Fruit fly (Drosophila melanogaster) whole organism, prepupa: ENCODE measurements around the gene CG2608.
A peak's percentile ranks its signal among the peaks of the same experiment; 100 is the strongest.

Source experiments
- Blimp-1 ChIP-seq: fragments of 200-800 bp; sonication (Bioruptor generic); optimal IDR thresholded peaks from 3 replicates; lab custom pipeline; 2017; ENCODE audit warnings: missing biosample characterization, missing genetic modification characterization, mild to moderate bottlenecking, moderate library complexity, missing genetic modification reagents
- CG10669 ChIP-seq: fragments of 200-800 bp; sonication (Bioruptor generic); optimal IDR thresholded peaks from 3 replicates; lab custom pipeline; 2018; ENCODE audit warnings: missing biosample characterization, mild to moderate bottlenecking, missing genetic modification characterization, moderate library complexity
- CG11294 ChIP-seq: fragments of 200-800 bp; sonication (Bioruptor generic); IDR thresholded peaks from 2 replicates; pipeline ENCODE4 v1.3.6; 2022; ENCODE audit warnings: missing biosample characterization, missing genetic modification characterization
- CG11762 ChIP-seq: fragments of 200-800 bp; sonication (Bioruptor generic); optimal IDR thresholded peaks from 3 replicates; lab custom pipeline; 2016; ENCODE audit warnings: missing biosample characterization, missing genetic modification characterization; ENCODE audit not compliant: insufficient read depth
- CG11902 ChIP-seq: fragments of 200-800 bp; sonication (Bioruptor generic); optimal IDR thresholded peaks from 3 replicates; lab custom pipeline; 2016; ENCODE audit warnings: missing biosample characterization, missing genetic modification characterization
- CG15336 ChIP-seq: fragments of 200-800 bp; sonication (Bioruptor generic); IDR thresholded peaks from 2 replicates; pipeline ENCODE4 v1.3.6; 2022; ENCODE audit warnings: missing biosample characterization, missing genetic modification characterization
- CG16779 ChIP-seq: fragments of 200-800 bp; sonication (Bioruptor generic); optimal IDR thresholded peaks from 3 replicates; lab custom pipeline; 2017; ENCODE audit warnings: missing biosample characterization, mild to moderate bottlenecking, missing genetic modification characterization
- CG3032 ChIP-seq: fragments of 200-800 bp; optimal IDR thresholded peaks from 2 replicates; lab custom pipeline; 2019; ENCODE audit warnings: missing biosample characterization, mild to moderate bottlenecking, missing genetic modification characterization, moderate library complexity
- CG31627 ChIP-seq: fragments of 200-800 bp; sonication (Bioruptor generic); optimal IDR thresholded peaks from 3 replicates; lab custom pipeline; 2016; ENCODE audit warnings: missing biosample characterization, missing genetic modification characterization
- CG32006 ChIP-seq: fragments of 200-800 bp; sonication (Bioruptor generic); optimal IDR thresholded peaks from 3 replicates; lab custom pipeline; 2017; ENCODE audit warnings: missing biosample characterization, mild to moderate bottlenecking, missing genetic modification characterization
- CG34406 ChIP-seq: fragments of 200-800 bp; sonication (Bioruptor generic); optimal IDR thresholded peaks from 3 replicates; lab custom pipeline; 2016; ENCODE audit warnings: missing biosample characterization, missing genetic modification characterization
- CG3919 ChIP-seq: fragments of 200-800 bp; sonication (Bioruptor generic); optimal IDR thresholded peaks from 3 replicates; lab custom pipeline; 2016; ENCODE audit warnings: missing biosample characterization, missing genetic modification characterization
- CG4318 ChIP-seq: fragments of 200-800 bp; sonication (Bioruptor generic); optimal IDR thresholded peaks from 3 replicates; lab custom pipeline; 2017; ENCODE audit warnings: missing biosample characterization, mild to moderate bottlenecking, missing genetic modification characterization
- CG6163 ChIP-seq: fragments of 200-800 bp; sonication (Bioruptor generic); IDR thresholded peaks from 3 replicates; pipeline ENCODE4 v1.3.6; 2022; ENCODE audit warnings: missing biosample characterization, missing genetic modification characterization
- CG6276 ChIP-seq: fragments of 200-800 bp; sonication (Bioruptor generic); optimal IDR thresholded peaks from 2 replicates; lab custom pipeline; 2017; ENCODE audit warnings: missing biosample characterization, mild to moderate bottlenecking, missing genetic modification characterization
- CG6792 ChIP-seq: fragments of 200-800 bp; sonication (Bioruptor generic); optimal IDR thresholded peaks from 3 replicates; lab custom pipeline; 2016; ENCODE audit warnings: missing biosample characterization, missing genetic modification characterization
- CG6808 ChIP-seq: fragments of 200-800 bp; sonication (Bioruptor generic); optimal IDR thresholded peaks from 3 replicates; lab custom pipeline; 2017; ENCODE audit warnings: missing biosample characterization, missing genetic modification characterization, mild to moderate bottlenecking, moderate library complexity, missing genetic modification reagents
- CG6854 ChIP-seq: fragments of 200-800 bp; sonication (Bioruptor generic); optimal IDR thresholded peaks from 2 replicates; lab custom pipeline; 2017; ENCODE audit warnings: missing biosample characterization, mild to moderate bottlenecking, missing genetic modification characterization
- CG7368 ChIP-seq: fragments of 200-800 bp; sonication (Bioruptor generic); optimal IDR thresholded peaks from 3 replicates; lab custom pipeline; 2016; ENCODE audit warnings: missing biosample characterization, missing genetic modification characterization
- CG8119 ChIP-seq: fragments of 200-800 bp; sonication (Bioruptor generic); IDR thresholded peaks from 3 replicates; pipeline ENCODE4 v1.3.6; 2022; ENCODE audit warnings: missing biosample characterization, missing genetic modification characterization
- CG8632 ChIP-seq: fragments of 200-800 bp; sonication (Bioruptor generic); optimal IDR thresholded peaks from 3 replicates; lab custom pipeline; 2016; ENCODE audit warnings: missing biosample characterization, missing genetic modification characterization
- Eip75B ChIP-seq: fragments of 200-800 bp; sonication (Bioruptor generic); optimal IDR thresholded peaks from 3 replicates; lab custom pipeline; 2016; ENCODE audit warnings: missing biosample characterization, missing genetic modification characterization
- Eip78C ChIP-seq: fragments of 200-800 bp; sonication (Bioruptor generic); peaks from one replicate; lab custom pipeline; 2016; ENCODE audit warnings: missing biosample characterization, missing genetic modification characterization
- Eip93F ChIP-seq: fragments of 200-800 bp; sonication (Bioruptor generic); optimal IDR thresholded peaks from 2 replicates; lab custom pipeline; 2016; ENCODE audit warnings: missing biosample characterization, mild to moderate bottlenecking, missing genetic modification characterization
- Ets21C ChIP-seq: fragments of 200-800 bp; sonication (Bioruptor generic); optimal IDR thresholded peaks from 3 replicates; lab custom pipeline; 2016; ENCODE audit warnings: missing biosample characterization, missing genetic modification characterization
- Ets96B ChIP-seq: fragments of 200-800 bp; optimal IDR thresholded peaks from 2 replicates; lab custom pipeline; 2019; ENCODE audit warnings: missing biosample characterization, mild to moderate bottlenecking, missing genetic modification characterization, moderate library complexity
- Gug ChIP-seq: fragments of 200-800 bp; sonication (Bioruptor generic); IDR thresholded peaks from 2 replicates; pipeline ENCODE4 v1.3.6; 2022; ENCODE audit warnings: missing biosample characterization, missing genetic modification characterization
- Hr39 ChIP-seq: fragments of 200-800 bp; sonication (Bioruptor generic); optimal IDR thresholded peaks from 2 replicates; lab custom pipeline; 2016; ENCODE audit warnings: missing biosample characterization, missing genetic modification characterization
- Hr4 ChIP-seq: fragments of 200-800 bp; sonication (Bioruptor generic); optimal IDR thresholded peaks from 3 replicates; lab custom pipeline; 2016; ENCODE audit warnings: missing biosample characterization, missing genetic modification characterization
- Lpt ChIP-seq: fragments of 200-800 bp; sonication (Bioruptor generic); optimal IDR thresholded peaks from 3 replicates; lab custom pipeline; 2016; ENCODE audit warnings: missing biosample characterization, missing genetic modification characterization
- Met ChIP-seq: fragments of 200-800 bp; sonication (Bioruptor generic); optimal IDR thresholded peaks from 3 replicates; lab custom pipeline; 2016; ENCODE audit warnings: missing biosample characterization, missing genetic modification characterization
- OdsH ChIP-seq: fragments of 200-800 bp; sonication (Bioruptor generic); optimal IDR thresholded peaks from 3 replicates; lab custom pipeline; 2016; ENCODE audit warnings: missing biosample characterization, missing genetic modification characterization
- Smox ChIP-seq: fragments of 200-800 bp; sonication (Bioruptor generic); optimal IDR thresholded peaks from 3 replicates; lab custom pipeline; 2016; ENCODE audit warnings: missing biosample characterization, missing genetic modification characterization
- Sox102F ChIP-seq: fragments of 200-800 bp; sonication (Bioruptor generic); optimal IDR thresholded peaks from 2 replicates; lab custom pipeline; 2016; ENCODE audit warnings: missing biosample characterization, mild to moderate bottlenecking, missing genetic modification characterization
- Sox15 ChIP-seq: fragments of 200-800 bp; sonication (Bioruptor generic); optimal IDR thresholded peaks from 3 replicates; lab custom pipeline; 2016; ENCODE audit warnings: missing biosample characterization, missing genetic modification characterization
- achi ChIP-seq: fragments of 200-800 bp; sonication (Bioruptor generic); optimal IDR thresholded peaks from 3 replicates; lab custom pipeline; 2016; ENCODE audit warnings: missing biosample characterization, missing genetic modification characterization
- acj6 ChIP-seq: fragments of 200-800 bp; sonication (Bioruptor generic); optimal IDR thresholded peaks from 3 replicates; lab custom pipeline; 2016; ENCODE audit warnings: missing biosample characterization, missing genetic modification characterization
- dsx ChIP-seq: fragments of 200-800 bp; optimal IDR thresholded peaks from 3 replicates; lab custom pipeline; 2019; ENCODE audit warnings: missing biosample characterization, mild to moderate bottlenecking, missing genetic modification characterization, moderate library complexity; ENCODE audit not compliant: poor library complexity, severe bottlenecking
- eg ChIP-seq: fragments of 200-800 bp; sonication (Bioruptor generic); IDR thresholded peaks from 3 replicates; pipeline ENCODE4 v1.3.6; 2022; ENCODE audit warnings: missing biosample characterization, missing genetic modification characterization
- esn ChIP-seq: fragments of 200-800 bp; sonication (Bioruptor generic); optimal IDR thresholded peaks from 2 replicates; lab custom pipeline; 2016; ENCODE audit warnings: missing biosample characterization, mild to moderate bottlenecking, missing genetic modification characterization, moderate library complexity
- fd59A ChIP-seq: fragments of 200-800 bp; sonication (Bioruptor generic); optimal IDR thresholded peaks from 2 replicates; lab custom pipeline; 2017; ENCODE audit warnings: missing biosample characterization, mild to moderate bottlenecking, missing genetic modification characterization, missing genetic modification reagents
- fd85E ChIP-seq: fragments of 200-800 bp; sonication (Bioruptor generic); optimal IDR thresholded peaks from 3 replicates; lab custom pipeline; 2016; ENCODE audit warnings: missing biosample characterization, missing genetic modification characterization
- fkh ChIP-seq: fragments of 200-800 bp; sonication (Bioruptor generic); optimal IDR thresholded peaks from 3 replicates; lab custom pipeline; 2017; ENCODE audit warnings: missing biosample characterization, mild to moderate bottlenecking, missing genetic modification characterization, moderate library complexity
- lz ChIP-seq: fragments of 200-800 bp; sonication (Bioruptor generic); optimal IDR thresholded peaks from 3 replicates; lab custom pipeline; 2016; ENCODE audit warnings: missing biosample characterization, missing genetic modification characterization
- net ChIP-seq: fragments of 200-800 bp; sonication (Bioruptor generic); optimal IDR thresholded peaks from 3 replicates; lab custom pipeline; 2016; ENCODE audit warnings: missing biosample characterization, missing genetic modification characterization
- pdm3 ChIP-seq: fragments of 200-800 bp; sonication (Bioruptor generic); optimal IDR thresholded peaks from 3 replicates; lab custom pipeline; 2016; ENCODE audit warnings: missing biosample characterization, missing genetic modification characterization
- salr ChIP-seq, 2 experiments: fragments of 200-800 bp; sonication (Bioruptor generic); optimal IDR thresholded peaks; 3 replicates each; lab custom pipeline; 2016 to 2018; ENCODE audit warnings: missing biosample characterization in 2 of 2, missing genetic modification characterization in 2 of 2, mild to moderate bottlenecking in 1 of 2
- spab ChIP-seq: fragments of 200-800 bp; sonication (Bioruptor generic); optimal IDR thresholded peaks from 2 replicates; lab custom pipeline; 2017; ENCODE audit warnings: missing biosample characterization, mild to moderate bottlenecking, missing genetic modification characterization, missing genetic modification reagents
- ss ChIP-seq, 2 experiments: fragments of 200-800 bp; sonication (Bioruptor generic); optimal IDR thresholded peaks; 2 replicates in 1 of 2; 3 replicates in 1 of 2; lab custom pipeline; 2017 to 2018; ENCODE audit warnings: mild to moderate bottlenecking in 2 of 2, missing biosample characterization in 2 of 2, missing genetic modification characterization in 2 of 2, moderate library complexity in 1 of 2
- svp ChIP-seq: fragments of 200-800 bp; sonication (Bioruptor generic); peaks from one replicate; lab custom pipeline; 2016; ENCODE audit warnings: missing biosample characterization, missing genetic modification characterization
- topi ChIP-seq: fragments of 200-800 bp; sonication (Bioruptor generic); optimal IDR thresholded peaks from 3 replicates; lab custom pipeline; 2016; ENCODE audit warnings: missing biosample characterization, missing genetic modification characterization
- vri ChIP-seq: fragments of 200-800 bp; sonication (Bioruptor generic); optimal IDR thresholded peaks from 3 replicates; lab custom pipeline; 2016; ENCODE audit warnings: missing biosample characterization, mild to moderate bottlenecking, missing genetic modification characterization

Gene CG2608

dm6 chr2L:20645394-20645869, at the start of gene CG2608, which contains the start of gene phr6-4:
Gene CG2608, plus strand, starts transcription at chr2L:20645822.
Gene phr6-4, minus strand, starts transcription at chr2L:20645791.
- TF ChIP-seq CG11294 (GFP tag; lab: Robert Waterston, UW): peak; percentile 85
- peak; percentile 89 for TF ChIP-seq fkh
- TF ChIP-seq Eip78C (GFP tag; lab: Kevin White, UChicago): peak; percentile 98
- TF ChIP-seq Lpt (GFP tag; lab: Kevin White, UChicago): peak; percentile 91
- TF ChIP-seq CG10669 (GFP tag; lab: Kevin White, UChicago): peak; percentile 93
- TF ChIP-seq CG32006 (GFP tag; lab: Kevin White, UChicago): peak; percentile 97
- peak; percentile 95 for TF ChIP-seq OdsH (GFP tag; lab: Kevin White, UChicago)
- peak; percentile 70 for TF ChIP-seq Eip93F
- TF ChIP-seq salr (GFP tag; optimal IDR thresholded peaks at IDR 0.05; lab: Kevin White, UChicago): peak; percentile 81 to 95
- TF ChIP-seq CG31627 (GFP tag; lab: Kevin White, UChicago): peak; percentile 93
- TF ChIP-seq Gug (GFP tag; lab: Robert Waterston, UW): peak; percentile 88
- TF ChIP-seq CG6808 (GFP tag; lab: Kevin White, UChicago): peak; percentile 92
- TF ChIP-seq fd85E (GFP tag; lab: Kevin White, UChicago): peak; percentile 76
- TF ChIP-seq CG6163 (GFP tag; lab: Robert Waterston, UW): peak; percentile 90
- peak; percentile 91 for TF ChIP-seq spab (GFP tag; lab: Kevin White, UChicago)
- peak; percentile 92 for TF ChIP-seq dsx (GFP tag; lab: Kevin White, UChicago)
- peak; percentile 87 for TF ChIP-seq eg
- peak; percentile 93 for TF ChIP-seq Hr39 (GFP tag; lab: Kevin White, UChicago)
- TF ChIP-seq svp: peak; percentile 95
- TF ChIP-seq CG34406 (GFP tag; lab: Kevin White, UChicago): peak; percentile 92
- TF ChIP-seq CG6792: peak; percentile 91
- peak; percentile 91 for TF ChIP-seq CG15336 (GFP tag; lab: Robert Waterston, UW)
- peak; percentile 91 for TF ChIP-seq Sox102F
- TF ChIP-seq Smox (GFP tag; lab: Kevin White, UChicago): peak; percentile 93
- peak; percentile 94 for TF ChIP-seq achi
- peak; percentile 83 for TF ChIP-seq CG11902 (GFP tag; lab: Kevin White, UChicago)
- TF ChIP-seq CG8119 (GFP tag; lab: Robert Waterston, UW): peak; percentile 95
- TF ChIP-seq net (GFP tag; lab: Kevin White, UChicago): peak; percentile 94
- peak; percentile 95 for TF ChIP-seq acj6 (GFP tag; lab: Kevin White, UChicago)
- TF ChIP-seq fd59A (GFP tag; lab: Kevin White, UChicago): peak; percentile 93
- peak; percentile 95 for TF ChIP-seq Met
- TF ChIP-seq Sox15 (GFP tag; lab: Kevin White, UChicago): peak; percentile 86
- TF ChIP-seq CG4318 (GFP tag; lab: Kevin White, UChicago): no peak
- peak in 1 of 2 experiments; percentile 94 for TF ChIP-seq ss (GFP tag; optimal IDR thresholded peaks at IDR 0.05; lab: Kevin White, UChicago)
- peak; percentile 95 for TF ChIP-seq Hr4 (GFP tag; lab: Kevin White, UChicago)
- peak; percentile 89 for TF ChIP-seq CG11762 (GFP tag; lab: Kevin White, UChicago)
- TF ChIP-seq lz (GFP tag; lab: Kevin White, UChicago): peak; percentile 95
- TF ChIP-seq pdm3 (GFP tag; lab: Kevin White, UChicago): peak; percentile 95
- TF ChIP-seq CG3919 (GFP tag; lab: Kevin White, UChicago): peak; percentile 94
- peak; percentile 87 for TF ChIP-seq Ets21C
- peak; percentile 86 for TF ChIP-seq Blimp-1 (GFP tag; lab: Kevin White, UChicago)
- TF ChIP-seq CG8632 (GFP tag; lab: Kevin White, UChicago): peak; percentile 93
- peak; percentile 93 for TF ChIP-seq Eip75B
- peak; percentile 88 for TF ChIP-seq CG7368 (GFP tag; lab: Kevin White, UChicago)
- TF ChIP-seq topi (GFP tag; lab: Kevin White, UChicago): peak; percentile 94
- peak; percentile 95 for TF ChIP-seq CG3032 (tag; lab: Kevin White, UChicago)
- no peak for TF ChIP-seq CG6276 (GFP tag; lab: Kevin White, UChicago)
- TF ChIP-seq Ets96B (tag; lab: Kevin White, UChicago): peak; percentile 93
- TF ChIP-seq CG16779: peak; percentile 89
- peak; percentile 96 for TF ChIP-seq esn
- peak; percentile 88 for TF ChIP-seq CG6854 (GFP tag; lab: Kevin White, UChicago)
- TF ChIP-seq vri (GFP tag; lab: Kevin White, UChicago): peak; percentile 87
